Fruit fly (Drosophila melanogaster): ENCODE results near the gene CG4239.

- TF ChIP-seq CG8478 (optimal IDR thresholded peaks at IDR 0.05) (no peak), CTCF (optimal IDR thresholded peaks at IDR 0.05) (no peak)
Observed at dm6 chrX:16383667-16384515, 1.2 kb upstream of the CG4239 start.
